Worm (Caenorhabditis elegans): ENCODE results near the gene Y75B8A.31.
A peak's percentile ranks its signal among the peaks of the same experiment; 100 is the strongest.

Y75B8A.31 gene

DNA sequence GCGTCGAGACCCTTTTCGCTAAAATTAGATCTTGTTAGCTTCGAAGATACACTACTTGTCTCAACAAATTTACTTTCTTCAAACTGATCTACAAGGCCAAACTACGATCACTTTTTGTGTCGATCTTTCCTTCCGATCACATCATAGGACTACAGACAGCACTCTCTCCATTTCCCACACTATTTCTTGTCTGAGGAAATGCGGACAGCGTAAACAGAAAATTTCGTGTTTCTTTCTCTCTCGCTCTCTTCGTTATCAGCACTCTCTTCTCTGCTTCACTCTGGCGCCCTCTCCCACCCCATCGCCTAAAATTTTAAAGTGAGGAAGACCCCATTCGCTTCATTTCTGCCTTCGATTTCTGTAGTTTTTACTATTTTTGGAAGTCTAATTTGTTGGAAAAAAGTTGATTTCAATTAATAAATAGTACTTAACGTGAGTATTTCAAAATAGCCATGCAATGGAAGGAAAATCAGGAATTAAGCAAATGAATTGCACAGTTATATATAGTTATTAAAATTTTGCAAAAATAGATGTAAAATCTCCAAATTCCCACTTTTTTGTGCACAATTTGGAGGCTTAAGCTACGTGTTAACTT lies 15.9 kb upstream of the Y75B8A.31 start (continued):
- TF ChIP-seq arid-1 (GFP tag; conservative IDR thresholded peaks at IDR 0.05) = no peak
- peak in 1 of 2 experiments; percentile 65 for TF ChIP-seq lsy-2 (tag; optimal IDR thresholded peaks at IDR 0.05)
- TF ChIP-seq zip-11 (GFP tag; IDR thresholded peaks at IDR 0.05) = no peak
- no peak for TF ChIP-seq lin-29 (GFP tag; IDR thresholded peaks at IDR 0.05)
- TF ChIP-seq lin-13 (GFP tag; optimal IDR thresholded peaks at IDR 0.05) = no peak
- TF ChIP-seq ceh-28 (tag; optimal IDR thresholded peaks at IDR 0.05) = no peak
- TF ChIP-seq unc-62 (GFP tag; optimal IDR thresholded peaks at IDR 0.05 in 1 of 2) = peak in 1 of 2 experiments; percentile 58
- TF ChIP-seq unc-62 (tag; optimal IDR thresholded peaks at IDR 0.05) = no peak
- TF ChIP-seq dmd-9 (GFP tag; IDR thresholded peaks at IDR 0.05) = no peak
- TF ChIP-seq nhr-48 (tag; optimal IDR thresholded peaks at IDR 0.05) = peak; percentile 13
- TF ChIP-seq T26A8.4 (GFP tag; IDR thresholded peaks at IDR 0.05) = no peak
- no peak for TF ChIP-seq mxl-2 (GFP tag; conservative IDR thresholded peaks at IDR 0.05)
- peak; percentile 89 for TF ChIP-seq hlh-30 (tag; optimal IDR thresholded peaks at IDR 0.05; ENCODE audit: insufficient read depth)
- no peak for TF ChIP-seq ces-1 (GFP tag; optimal IDR thresholded peaks at IDR 0.05)
- no peak for TF ChIP-seq daf-12 (tag; optimal IDR thresholded peaks at IDR 0.05)
- TF ChIP-seq mep-1 (tag; optimal IDR thresholded peaks at IDR 0.05) = peak; percentile 70
- TF ChIP-seq daf-16 (GFP tag; optimal IDR thresholded peaks at IDR 0.05) = peak in 1 of 2 experiments; percentile 24
- TF ChIP-seq daf-16 (tag; optimal IDR thresholded peaks at IDR 0.05) = peak; percentile 98
- TF ChIP-seq tra-1 (GFP tag; IDR thresholded peaks at IDR 0.05) = no peak
- no peak for TF ChIP-seq Y75B8A.6 (GFP tag; IDR thresholded peaks at IDR 0.05)
- TF ChIP-seq pha-4 (GFP tag; IDR thresholded peaks at IDR 0.05) = 0 out of 2 replicates have a peak, but pooled peaks have one; percentile 58
- peak; percentile 27 for TF ChIP-seq pha-4 (tag; optimal IDR thresholded peaks at IDR 0.05)
- TF ChIP-seq sdz-12 (GFP tag; optimal IDR thresholded peaks at IDR 0.05) = no peak
- no peak for TF ChIP-seq vab-7 (GFP tag; IDR thresholded peaks at IDR 0.05)
- no peak for TF ChIP-seq nhr-6 (tag; optimal IDR thresholded peaks at IDR 0.05)
- no peak for TF ChIP-seq fkh-10 (GFP tag; optimal IDR thresholded peaks at IDR 0.05)
- TF ChIP-seq mes-2 (tag; optimal IDR thresholded peaks at IDR 0.05; ENCODE audit: poor library complexity, severe bottlenecking) = peak; percentile 61
- TF ChIP-seq spr-3 (GFP tag; optimal IDR thresholded peaks at IDR 0.05) = no peak
- TF ChIP-seq nhr-11 (tag; optimal IDR thresholded peaks at IDR 0.05) = peak; percentile 72
- TF ChIP-seq cey-2 (tag; optimal IDR thresholded peaks at IDR 0.05; ENCODE audit: borderline replicate concordance, insufficient read depth) = no peak
- no peak for TF ChIP-seq ZK337.2 (GFP tag; IDR thresholded peaks at IDR 0.05)
- TF ChIP-seq D1046.2 (GFP tag; IDR thresholded peaks at IDR 0.05) = no peak
- TF ChIP-seq madf-5 (GFP tag; IDR thresholded peaks at IDR 0.05) = no peak
- peak; percentile 72 for TF ChIP-seq hmg-1.1 (GFP tag; IDR thresholded peaks at IDR 0.05)
- no peak for TF ChIP-seq Y5F2A.4 (GFP tag; optimal IDR thresholded peaks at IDR 0.05)
- no peak for TF ChIP-seq daf-8 (GFP tag; IDR thresholded peaks at IDR 0.05)
- no peak for TF ChIP-seq lim-7 (GFP tag; IDR thresholded peaks at IDR 0.05)
- TF ChIP-seq F49E8.2 (tag; optimal IDR thresholded peaks at IDR 0.05; ENCODE audit: borderline replicate concordance) = no peak
- TF ChIP-seq hif-1 (tag; optimal IDR thresholded peaks at IDR 0.05) = no peak
- no peak for TF ChIP-seq R02D3.7 (tag; optimal IDR thresholded peaks at IDR 0.05)
- no peak for TF ChIP-seq F26F4.8 (GFP tag; conservative IDR thresholded peaks at IDR 0.05)
- TF ChIP-seq jun-1 (tag; optimal IDR thresholded peaks at IDR 0.05) = no peak
- TF ChIP-seq mxl-3 (GFP tag; optimal IDR thresholded peaks at IDR 0.05) = peak; percentile 55
- no peak for TF ChIP-seq ztf-11 (tag; optimal IDR thresholded peaks at IDR 0.05)
- TF ChIP-seq php-3 (GFP tag; IDR thresholded peaks at IDR 0.05) = no peak
- TF ChIP-seq zfp-3 (GFP tag; conservative IDR thresholded peaks at IDR 0.05) = no peak
- no peak for TF ChIP-seq aly-2 (tag; optimal IDR thresholded peaks at IDR 0.05)
- TF ChIP-seq dve-1 (tag; optimal IDR thresholded peaks at IDR 0.05; ENCODE audit: insufficient read depth) = peak; percentile 87
- no peak for TF ChIP-seq ceh-20 (GFP tag; IDR thresholded peaks at IDR 0.05)
- peak; percentile 12 for TF ChIP-seq nhr-102 (tag; optimal IDR thresholded peaks at IDR 0.05)
- TF ChIP-seq nhr-76 (tag; optimal IDR thresholded peaks at IDR 0.05) = no peak
